Fruit fly (Drosophila melanogaster) whole organism, embryonic: ENCODE results near the gene CG10738.
A peak's percentile ranks its signal among the peaks of the same experiment; 100 is the strongest.

Experiments
- Asciz ChIP-seq: fragments of 200-800 bp; sonication (Bioruptor generic); optimal IDR thresholded peaks from 2 replicates; lab custom pipeline; 2017; ENCODE audit warnings: missing biosample characterization, mild to moderate bottlenecking, missing genetic modification characterization, missing genetic modification reagents
- B-H1 ChIP-seq: fragments of 200-800 bp; sonication (Bioruptor generic); IDR thresholded peaks from 3 replicates; pipeline ENCODE4 v1.3.6; 2022; ENCODE audit warnings: missing biosample characterization, missing genetic modification characterization
- CG10147 ChIP-seq: fragments of 200-800 bp; sonication (Bioruptor generic); optimal IDR thresholded peaks from 2 replicates; lab custom pipeline; 2019; ENCODE audit warnings: missing biosample characterization, mild to moderate bottlenecking, missing genetic modification characterization, moderate library complexity
- CG11504 ChIP-seq: fragments of 200-800 bp; sonication (Bioruptor generic); optimal IDR thresholded peaks from 3 replicates; lab custom pipeline; 2019; ENCODE audit warnings: missing biosample characterization, mild to moderate bottlenecking, missing genetic modification characterization, moderate library complexity
- CG12155 ChIP-seq: fragments of 200-800 bp; sonication (Bioruptor generic); optimal IDR thresholded peaks from 3 replicates; lab custom pipeline; 2016; ENCODE audit warnings: missing biosample characterization, missing genetic modification characterization
- CG12219 ChIP-seq: fragments of 200-800 bp; sonication (Bioruptor generic); optimal IDR thresholded peaks from 3 replicates; lab custom pipeline; 2018; ENCODE audit warnings: missing biosample characterization, mild to moderate bottlenecking, missing genetic modification characterization
- CG15073 ChIP-seq: fragments of 200-800 bp; sonication (Bioruptor generic); optimal IDR thresholded peaks from 2 replicates; lab custom pipeline; 2016; ENCODE audit warnings: missing biosample characterization, missing genetic modification characterization
- CG1602 ChIP-seq: fragments of 200-800 bp; sonication (Bioruptor generic); optimal IDR thresholded peaks from 3 replicates; lab custom pipeline; 2016; ENCODE audit warnings: missing biosample characterization, missing genetic modification characterization
- CG1647 ChIP-seq: fragments of 200-800 bp; sonication (Bioruptor generic); optimal IDR thresholded peaks from 3 replicates; lab custom pipeline; 2016; ENCODE audit warnings: missing biosample characterization, missing genetic modification characterization
- CG30403 ChIP-seq: fragments of 200-800 bp; sonication (Bioruptor generic); optimal IDR thresholded peaks from 3 replicates; lab custom pipeline; 2016; ENCODE audit warnings: missing biosample characterization, missing genetic modification characterization
- CG31224 ChIP-seq: fragments of 200-800 bp; sonication (Bioruptor generic); IDR thresholded peaks from 2 replicates; pipeline ENCODE4 v1.3.6; 2022; ENCODE audit warnings: missing biosample characterization, missing genetic modification characterization
- CG32532 ChIP-seq: fragments of 200-800 bp; sonication (Bioruptor generic); IDR thresholded peaks from 2 replicates; pipeline ENCODE4 v1.3.6; 2022; ENCODE audit warnings: missing biosample characterization, missing genetic modification characterization
- CG3281 ChIP-seq: fragments of 200-800 bp; sonication (Bioruptor generic); optimal IDR thresholded peaks from 3 replicates; lab custom pipeline; 2017; ENCODE audit warnings: missing biosample characterization, mild to moderate bottlenecking, missing genetic modification characterization
- CG34224 ChIP-seq: fragments of 200-800 bp; sonication (Bioruptor generic); IDR thresholded peaks from 3 replicates; pipeline ENCODE4 v1.3.6; 2022; ENCODE audit warnings: missing biosample characterization, missing genetic modification characterization; ENCODE audit not compliant: partially characterized antibody
- CG4424 ChIP-seq: fragments of 200-800 bp; sonication (Bioruptor generic); optimal IDR thresholded peaks from 3 replicates; lab custom pipeline; 2016; ENCODE audit warnings: missing biosample characterization, missing genetic modification characterization
- CG4820 ChIP-seq: fragments of 200-800 bp; sonication (Bioruptor generic); optimal IDR thresholded peaks from 3 replicates; lab custom pipeline; 2016; ENCODE audit warnings: missing biosample characterization, missing genetic modification characterization
- CG4854 ChIP-seq: fragments of 200-800 bp; sonication (Bioruptor generic); optimal IDR thresholded peaks from 2 replicates; lab custom pipeline; 2016; ENCODE audit warnings: missing biosample characterization, missing genetic modification characterization, inconsistent platforms
- CG6175 ChIP-seq: fragments of 200-800 bp; sonication (Bioruptor generic); IDR thresholded peaks from 3 replicates; pipeline ENCODE4 v1.3.6; 2022; ENCODE audit warnings: missing biosample characterization, missing genetic modification characterization
- CG8281 ChIP-seq: fragments of 200-800 bp; sonication (Bioruptor generic); optimal IDR thresholded peaks from 2 replicates; lab custom pipeline; 2018; ENCODE audit warnings: missing biosample characterization, mild to moderate bottlenecking, missing genetic modification characterization, moderate library complexity
- Dip2 ChIP-seq: fragments of 200-800 bp; sonication (Bioruptor generic); IDR thresholded peaks from 2 replicates; pipeline ENCODE4 v1.3.6; 2022; ENCODE audit warnings: missing biosample characterization, missing genetic modification characterization
- Dip3 ChIP-seq: fragments of 200-800 bp; sonication (Bioruptor generic); optimal IDR thresholded peaks from 3 replicates; lab custom pipeline; 2016; ENCODE audit warnings: missing biosample characterization, missing genetic modification characterization
- GATAe ChIP-seq: fragments of 200-800 bp; sonication (Bioruptor generic); conservative IDR thresholded peaks from 2 replicates; pipeline ENCODE4 v1.3.6; 2022; ENCODE audit warnings: missing biosample characterization, missing genetic modification characterization
- HmgD ChIP-seq: fragments of 200-800 bp; sonication (Bioruptor generic); optimal IDR thresholded peaks from 3 replicates; lab custom pipeline; 2016; ENCODE audit warnings: missing biosample characterization, missing genetic modification characterization
- Hr39 ChIP-seq: fragments of >200 bp; optimal IDR thresholded peaks from 2 replicates; lab custom pipeline; 2017
- PHDP ChIP-seq: fragments of 200-800 bp; sonication (Bioruptor generic); optimal IDR thresholded peaks from 3 replicates; lab custom pipeline; 2018; ENCODE audit warnings: missing biosample characterization, mild to moderate bottlenecking, missing genetic modification characterization, moderate library complexity
- Ravus ChIP-seq: fragments of 200-800 bp; sonication (Bioruptor generic); IDR thresholded peaks from 2 replicates; pipeline ENCODE4 v1.3.6; 2022; ENCODE audit warnings: missing biosample characterization, missing genetic modification characterization
- Side ChIP-seq: fragments of 200-800 bp; sonication (Bioruptor generic); optimal IDR thresholded peaks from 2 replicates; lab custom pipeline; 2016; ENCODE audit warnings: missing biosample characterization, missing genetic modification characterization
- Xrp1 ChIP-seq: fragments of 200-800 bp; sonication (Bioruptor generic); IDR thresholded peaks from 2 replicates; pipeline ENCODE4 v1.3.6; 2022; ENCODE audit warnings: missing biosample characterization, missing genetic modification characterization
- ase ChIP-seq: fragments of 200-800 bp; sonication (Bioruptor generic); IDR thresholded peaks from 3 replicates; pipeline ENCODE4 v1.3.6; 2022; ENCODE audit warnings: missing biosample characterization, missing genetic modification characterization
- bsh ChIP-seq, 2 experiments: fragments of 200-800 bp; sonication (Bioruptor generic); optimal IDR thresholded peaks; 2 replicates each; lab custom pipeline; 2017 to 2018; ENCODE audit warnings: mild to moderate bottlenecking in 2 of 2, missing biosample characterization in 2 of 2, missing genetic modification characterization in 2 of 2, moderate library complexity in 1 of 2
- dmrt99B ChIP-seq: fragments of 200-800 bp; sonication (Bioruptor generic); optimal IDR thresholded peaks from 2 replicates; lab custom pipeline; 2018; ENCODE audit warnings: missing biosample characterization, mild to moderate bottlenecking, missing genetic modification characterization, moderate library complexity
- dpn ChIP-seq, 2 experiments: fragments of 200-800 bp; sonication (Bioruptor generic); optimal IDR thresholded peaks; 3 replicates each; lab custom pipeline; 2016; ENCODE audit warnings: missing biosample characterization in 2 of 2, missing genetic modification characterization in 2 of 2
- dysf ChIP-seq: fragments of 200-800 bp; sonication (Bioruptor generic); IDR thresholded peaks from 3 replicates; pipeline ENCODE4 v1.3.6; 2022; ENCODE audit warnings: missing biosample characterization, missing genetic modification characterization
- fd96Cb ChIP-seq: fragments of 200-800 bp; sonication (Bioruptor generic); optimal IDR thresholded peaks from 2 replicates; lab custom pipeline; 2018; ENCODE audit warnings: missing biosample characterization, mild to moderate bottlenecking, missing genetic modification characterization, moderate library complexity
- fru ChIP-seq: fragments of >200 bp; optimal IDR thresholded peaks from 2 replicates; lab custom pipeline; 2017
- inv ChIP-seq: fragments of 200-800 bp; sonication (Bioruptor generic); IDR thresholded peaks from 2 replicates; pipeline ENCODE4 v1.3.6; 2022; ENCODE audit warnings: missing biosample characterization, missing genetic modification characterization; ENCODE audit not compliant: partially characterized antibody
- knrl ChIP-seq: fragments of 200-800 bp; sonication (Bioruptor generic); IDR thresholded peaks from 3 replicates; pipeline ENCODE4 v1.3.6; 2022; ENCODE audit warnings: missing biosample characterization, missing genetic modification characterization; ENCODE audit not compliant: partially characterized antibody
- lilli ChIP-seq: fragments of 200-800 bp; sonication (Bioruptor generic); optimal IDR thresholded peaks from 3 replicates; lab custom pipeline; 2016; ENCODE audit warnings: missing biosample characterization, missing genetic modification characterization
- nerfin-1 ChIP-seq: fragments of 200-800 bp; sonication (Bioruptor generic); optimal IDR thresholded peaks from 3 replicates; lab custom pipeline; 2019; ENCODE audit warnings: missing biosample characterization, mild to moderate bottlenecking, missing genetic modification characterization, moderate library complexity
- otp ChIP-seq: fragments of 200-800 bp; sonication (Bioruptor generic); IDR thresholded peaks from 3 replicates; pipeline ENCODE4, ENCODE4 v1.3.6; 2022; ENCODE audit warnings: missing biosample characterization, missing genetic modification characterization
- pho ChIP-seq: fragments of 200-800 bp; sonication (Bioruptor generic); optimal IDR thresholded peaks from 2 replicates; lab custom pipeline; 2016; ENCODE audit warnings: missing biosample characterization, missing genetic modification characterization
- pros ChIP-seq: fragments of 200-800 bp; sonication (Bioruptor generic); optimal IDR thresholded peaks from 3 replicates; lab custom pipeline; 2019; ENCODE audit warnings: missing biosample characterization, mild to moderate bottlenecking, missing genetic modification characterization, moderate library complexity
- psq ChIP-seq: fragments of 200-800 bp; sonication (Bioruptor generic); optimal IDR thresholded peaks from 2 replicates; lab custom pipeline; 2017; ENCODE audit warnings: missing biosample characterization, missing genetic modification characterization
- rib ChIP-seq: fragments of 200-800 bp; sonication (Bioruptor generic); IDR thresholded peaks from 2 replicates; pipeline ENCODE4 v1.3.6; 2022; ENCODE audit warnings: missing biosample characterization, missing genetic modification characterization
- sd ChIP-seq: fragments of 200-800 bp; sonication (Bioruptor generic); optimal IDR thresholded peaks from 3 replicates; lab custom pipeline; 2018; ENCODE audit warnings: missing biosample characterization, mild to moderate bottlenecking, missing genetic modification characterization, moderate library complexity
- sob ChIP-seq: fragments of 200-800 bp; sonication (Bioruptor generic); IDR thresholded peaks from 2 replicates; pipeline ENCODE4 v1.3.6; 2022; ENCODE audit warnings: missing biosample characterization, missing genetic modification characterization
- sr ChIP-seq: fragments of 200-800 bp; sonication (Bioruptor generic); IDR thresholded peaks from 3 replicates; pipeline ENCODE4 v1.3.6; 2022; ENCODE audit warnings: missing biosample characterization, missing genetic modification characterization
- tll ChIP-seq, 2 experiments: fragments of 200-800 bp in 1 of 2; fragments of >200 bp in 1 of 2; sonication (Bioruptor generic) in 1 of 2; optimal IDR thresholded peaks; 2 replicates each; lab custom pipeline; 2017 to 2019; ENCODE audit warnings: missing biosample characterization in 2 of 2, missing genetic modification characterization in 2 of 2, mild to moderate bottlenecking in 1 of 2, moderate library complexity in 1 of 2
- tup ChIP-seq: fragments of 200-800 bp; sonication (Bioruptor generic); optimal IDR thresholded peaks from 2 replicates; lab custom pipeline; 2016; ENCODE audit warnings: missing biosample characterization, mild to moderate bottlenecking, missing genetic modification characterization, moderate library complexity
- yki ChIP-seq: fragments of >200 bp; optimal IDR thresholded peaks from 3 replicates; lab custom pipeline; 2018

The CG10738 gene

dm6 chr3L:13479609-13480240 lies 29.2 kb downstream of the CG10738 start (continued):
- TF ChIP-seq Ravus (no peak), CG6175 (GFP tag; lab: Robert Waterston, UW) (0 out of 3 replicates have a peak, but pooled peaks have one; percentile 9), knrl (GFP tag; lab: Robert Waterston, UW) (no peak), CG31224 (GFP tag; lab: Robert Waterston, UW) (0 out of 2 replicates have a peak, but pooled peaks have one; percentile 41), sr (GFP tag; lab: Robert Waterston, UW) (peak; percentile 100), dpn (GFP tag; optimal IDR thresholded peaks at IDR 0.05; lab: Kevin White, UChicago) (peak; percentile 35 to 53), CG8281 (peak; percentile 0), CG12219 (GFP tag; lab: Kevin White, UChicago) (peak; percentile 31), CG1647 (no peak), fd96Cb (tag; lab: Kevin White, UChicago) (peak; percentile 12), GATAe (no peak), CG34224 (GFP tag; lab: Robert Waterston, UW) (no peak), PHDP (tag; lab: Kevin White, UChicago) (peak; percentile 44), dysf (peak; percentile 68; the same call in 2 of the 3 replicates), HmgD (no peak), Hr39 (lab: Kevin White, UChicago) (no peak), CG4424 (GFP tag; lab: Kevin White, UChicago) (peak; percentile 37), ase (no peak; the same call in 2 of the 3 replicates), sob (GFP tag; lab: Robert Waterston, UW) (peak; percentile 51; the same call in 1 of the 2 replicates), inv (GFP tag; lab: Robert Waterston, UW) (no peak), pros (no peak), bsh (GFP tag; optimal IDR thresholded peaks at IDR 0.05; lab: Kevin White, UChicago) (no peak), B-H1 (GFP tag; lab: Robert Waterston, UW) (no peak), rib (GFP tag; lab: Robert Waterston, UW) (no peak), tup (GFP tag; lab: Kevin White, UChicago) (no peak), yki (no peak), fru (lab: Kevin White, UChicago) (no peak), CG11504 (tag; lab: Kevin White, UChicago) (peak; percentile 75), CG4820 (GFP tag; lab: Kevin White, UChicago) (peak; percentile 2), CG30403 (GFP tag; lab: Kevin White, UChicago) (peak; percentile 55), CG1602 (GFP tag; lab: Kevin White, UChicago) (peak; percentile 19), CG3281 (GFP tag; lab: Kevin White, UChicago) (peak; percentile 78), Side (no peak), dmrt99B (tag; lab: Kevin White, UChicago) (peak; percentile 72), Asciz (GFP tag; lab: Kevin White, UChicago) (peak; percentile 40), Xrp1 (peak; percentile 16; the same call in 1 of the 2 replicates), CG4854 (GFP tag; lab: Kevin White, UChicago) (peak; percentile 23), lilli (GFP tag; lab: Kevin White, UChicago) (peak; percentile 48), nerfin-1 (tag; lab: Kevin White, UChicago) (peak; percentile 7), CG12155 (peak; percentile 37), tll (GFP tag; optimal IDR thresholded peaks at IDR 0.05; lab: Kevin White, UChicago) (no peak), Dip2 (GFP tag; lab: Robert Waterston, UW) (no peak), CG15073 (GFP tag; lab: Kevin White, UChicago) (no peak), CG32532 (peak; percentile 52; the same call in 1 of the 2 replicates), psq (GFP tag; lab: Kevin White, UChicago) (peak; percentile 5), Dip3 (GFP tag; lab: Kevin White, UChicago) (peak; percentile 50), CG10147 (peak; percentile 40), sd (tag; lab: Kevin White, UChicago) (peak; percentile 72), pho (GFP tag; lab: Kevin White, UChicago) (peak; percentile 42), otp (GFP tag; lab: Robert Waterston, UW) (0 out of 3 replicates have a peak, but pooled peaks have one; percentile 25)
